Fruit fly (Drosophila melanogaster) whole organism, wandering third instar larva: ENCODE measurements around the gene CG10352.

Source experiments
- Abd-B ChIP-seq: fragments of >200 bp; optimal IDR thresholded peaks from 2 replicates; lab custom pipeline; 2017; ENCODE audit warnings: missing biosample characterization, missing genetic modification characterization
- CG32264 ChIP-seq: fragments of 200-800 bp; sonication (Bioruptor generic); optimal IDR thresholded peaks from 2 replicates; lab custom pipeline; 2016; ENCODE audit warnings: missing biosample characterization, missing genetic modification characterization
- CrebA ChIP-seq: fragments of 200-800 bp; sonication (Bioruptor generic); optimal IDR thresholded peaks from 2 replicates; lab custom pipeline; 2016; ENCODE audit warnings: missing biosample characterization, mild to moderate bottlenecking, missing genetic modification characterization, borderline replicate concordance
- Dfd ChIP-seq: fragments of >200 bp; optimal IDR thresholded peaks from 2 replicates; lab custom pipeline; 2017; ENCODE audit warnings: missing biosample characterization, missing genetic modification characterization
- Dif ChIP-seq: fragments of 200-275, 200-300 bp; sonication (Bioruptor generic); optimal IDR thresholded peaks from 2 replicates; lab custom pipeline; 2018; ENCODE audit warnings: missing biosample characterization, missing genetic modification characterization; ENCODE audit not compliant: partially characterized antibody
- GATAd ChIP-seq: sonication (Bioruptor generic); optimal IDR thresholded peaks from 2 replicates; lab custom pipeline; 2016; ENCODE audit warnings: missing biosample characterization, missing genetic modification characterization
- HLH106 ChIP-seq: fragments of 200-800 bp; optimal IDR thresholded peaks from 3 replicates; lab custom pipeline; 2019; ENCODE audit warnings: missing biosample characterization, mild to moderate bottlenecking, missing genetic modification characterization, moderate library complexity
- Hnf4 ChIP-seq: fragments of 200-800 bp; sonication (Bioruptor generic); optimal IDR thresholded peaks from 2 replicates; lab custom pipeline; 2016; ENCODE audit warnings: missing biosample characterization, mild to moderate bottlenecking, missing genetic modification characterization
- Hr78 ChIP-seq: fragments of >200 bp; optimal IDR thresholded peaks from 2 replicates; lab custom pipeline; 2017; ENCODE audit warnings: missing biosample characterization, missing genetic modification characterization
- Hr83 ChIP-seq: fragments of 200-300 bp; sonication (Bioruptor generic); optimal IDR thresholded peaks from 2 replicates; lab custom pipeline; 2016; ENCODE audit warnings: missing biosample characterization, mild to moderate bottlenecking, missing genetic modification characterization, moderate library complexity; ENCODE audit not compliant: poor library complexity, severe bottlenecking
- Jra ChIP-seq: sonication (Bioruptor generic); optimal IDR thresholded peaks from 2 replicates; lab custom pipeline; 2016; ENCODE audit warnings: missing biosample characterization, missing genetic modification characterization
- Mio ChIP-seq: sonication (Bioruptor generic); optimal IDR thresholded peaks from 2 replicates; lab custom pipeline; 2016; ENCODE audit warnings: missing biosample characterization, missing genetic modification characterization
- Myc ChIP-seq: fragments of >200 bp; optimal IDR thresholded peaks from 2 replicates; lab custom pipeline; 2017
- N ChIP-seq: fragments of >200 bp; optimal IDR thresholded peaks from 2 replicates; lab custom pipeline; 2018; ENCODE audit warnings: missing biosample characterization, missing external identifiers, missing genetic modification characterization
- OdsH ChIP-seq: fragments of 200-800 bp; sonication (Bioruptor generic); optimal IDR thresholded peaks from 2 replicates; lab custom pipeline; 2016; ENCODE audit warnings: missing biosample characterization, mild to moderate bottlenecking, missing genetic modification characterization
- Rel ChIP-seq, 2 experiments: fragments of 200-800 bp; sonication (Bioruptor generic) in 1 of 2; optimal IDR thresholded peaks; 2 replicates in 1 of 2; 3 replicates in 1 of 2; lab custom pipeline; 2016 to 2019; ENCODE audit warnings: mild to moderate bottlenecking in 2 of 2, missing biosample characterization in 2 of 2, missing genetic modification characterization in 2 of 2, moderate library complexity in 1 of 2
- Sp1 ChIP-seq: fragments of 200-800 bp; sonication (Bioruptor generic); optimal IDR thresholded peaks from 3 replicates; lab custom pipeline; 2019; ENCODE audit warnings: missing biosample characterization, mild to moderate bottlenecking, missing genetic modification characterization, moderate library complexity
- Vsx2 ChIP-seq: fragments of 200-300, 225-300 bp; sonication (Bioruptor generic); optimal IDR thresholded peaks from 2 replicates; lab custom pipeline; 2018; ENCODE audit warnings: missing biosample characterization, missing genetic modification characterization; ENCODE audit not compliant: partially characterized antibody
- br ChIP-seq: fragments of 200-800 bp; sonication (Bioruptor generic); optimal IDR thresholded peaks from 2 replicates; lab custom pipeline; 2016; ENCODE audit warnings: missing biosample characterization, missing genetic modification characterization
- brk ChIP-seq: fragments of 200-800 bp; sonication (Bioruptor generic); optimal IDR thresholded peaks from 2 replicates; lab custom pipeline; 2016; ENCODE audit warnings: missing biosample characterization, mild to moderate bottlenecking, missing genetic modification characterization
- dl ChIP-seq, 2 experiments: fragments of 175-275, 200-275 bp in 1 of 2; fragments of 200-275 bp in 1 of 2; sonication (Bioruptor generic); optimal IDR thresholded peaks; lab custom pipeline; 2018; ENCODE audit warnings: mild to moderate bottlenecking in 2 of 2, missing biosample characterization in 2 of 2, missing genetic modification characterization in 2 of 2, moderate library complexity in 2 of 2; ENCODE audit not compliant: partially characterized antibody in 2 of 2, insufficient read depth in 1 of 2
- dmrt93B ChIP-seq: fragments of 200-800 bp; sonication (Bioruptor generic); optimal IDR thresholded peaks from 2 replicates; lab custom pipeline; 2018; ENCODE audit warnings: missing biosample characterization, mild to moderate bottlenecking, missing genetic modification characterization
- ey ChIP-seq: fragments of 200-800 bp; sonication (Bioruptor generic); optimal IDR thresholded peaks from 2 replicates; lab custom pipeline; 2016; ENCODE audit warnings: missing biosample characterization, missing genetic modification characterization
- foxo ChIP-seq, 2 experiments: fragments of 200-800 bp; sonication (Bioruptor generic); optimal IDR thresholded peaks; 2 replicates in 1 of 2; 3 replicates in 1 of 2; lab custom pipeline; 2016 to 2017; ENCODE audit warnings: missing biosample characterization in 2 of 2, missing genetic modification characterization in 2 of 2
- fru ChIP-seq: fragments of 200-800 bp; sonication (Bioruptor generic); optimal IDR thresholded peaks from 3 replicates; lab custom pipeline; 2016; ENCODE audit warnings: missing biosample characterization, mild to moderate bottlenecking, missing genetic modification characterization
- h ChIP-seq: fragments of 200-800 bp; sonication (Bioruptor generic); optimal IDR thresholded peaks from 3 replicates; lab custom pipeline; 2016; ENCODE audit warnings: missing biosample characterization, mild to moderate bottlenecking, missing genetic modification characterization
- lola ChIP-seq: fragments of >200 bp; optimal IDR thresholded peaks from 2 replicates; lab custom pipeline; 2017; ENCODE audit warnings: missing biosample characterization, missing genetic modification characterization
- pan ChIP-seq: fragments of >200 bp; optimal IDR thresholded peaks from 2 replicates; lab custom pipeline; 2017
- psq ChIP-seq: fragments of 200-800 bp; sonication (Bioruptor generic); optimal IDR thresholded peaks from 3 replicates; lab custom pipeline; 2017; ENCODE audit warnings: missing biosample characterization, mild to moderate bottlenecking, missing genetic modification characterization, moderate library complexity
- rgr ChIP-seq: fragments of 200-800 bp; sonication (Bioruptor generic); optimal IDR thresholded peaks from 3 replicates; lab custom pipeline; 2016; ENCODE audit warnings: missing biosample characterization, mild to moderate bottlenecking, missing genetic modification characterization
- sage ChIP-seq: fragments of 200-800 bp; sonication (Bioruptor generic); optimal IDR thresholded peaks from 2 replicates; lab custom pipeline; 2016; ENCODE audit warnings: missing biosample characterization, mild to moderate bottlenecking, missing genetic modification characterization
- sv ChIP-seq: fragments of 200-800 bp; sonication (Bioruptor generic); optimal IDR thresholded peaks from 3 replicates; lab custom pipeline; 2016; ENCODE audit warnings: missing biosample characterization, missing genetic modification characterization
- tai ChIP-seq: sonication (Bioruptor generic); optimal IDR thresholded peaks from 2 replicates; lab custom pipeline; 2016; ENCODE audit warnings: missing biosample characterization, missing genetic modification characterization
- usp ChIP-seq: fragments of >200 bp; optimal IDR thresholded peaks from 2 replicates; lab custom pipeline; 2017; ENCODE audit warnings: missing biosample characterization, missing genetic modification characterization
- woc ChIP-seq: sonication (Bioruptor generic); optimal IDR thresholded peaks from 2 replicates; lab custom pipeline; 2016; ENCODE audit warnings: missing biosample characterization, mild to moderate bottlenecking, missing genetic modification characterization

CG10352 gene

dm6 chrX:11852310-11852709 lies 24.7 kb downstream of the CG10352 start, which contains the start of gene p24-1:
TSS of gene p24-1 (minus strand) at chrX:11852530.
- TF ChIP-seq Mio (no peak), Hnf4 (GFP tag; lab: Kevin White, UChicago) (peak; percentile 86), brk (no peak), pan (lab: Kevin White, UChicago) (no peak), CG32264 (GFP tag; lab: Kevin White, UChicago) (peak; percentile 25), Dif (GFP tag; lab: Kevin White, UChicago) (no peak), Hr83 (GFP tag; lab: Kevin White, UChicago) (peak; percentile 91), foxo (GFP tag; optimal IDR thresholded peaks at IDR 0.05; lab: Kevin White, UChicago) (peak in 1 of 2 experiments; percentile 69), HLH106 (tag; lab: Kevin White, UChicago) (peak; percentile 36), Myc (peak; percentile 21), rgr (GFP tag; lab: Kevin White, UChicago) (peak; percentile 75), N (GFP tag; lab: Kevin White, UChicago) (no peak), lola (GFP tag; lab: Kevin White, UChicago) (no peak), CrebA (GFP tag; lab: Kevin White, UChicago) (no peak), ey (GFP tag; lab: Kevin White, UChicago) (peak; percentile 41), br (GFP tag; lab: Kevin White, UChicago) (peak; percentile 53), GATAd (no peak), Abd-B (GFP tag; lab: Kevin White, UChicago) (no peak), Sp1 (GFP tag; lab: Kevin White, UChicago) (peak; percentile 33), Jra (GFP tag; lab: Kevin White, UChicago) (peak; percentile 55), sv (GFP tag; lab: Kevin White, UChicago) (peak; percentile 24), h (GFP tag; lab: Kevin White, UChicago) (peak; percentile 73), Rel (GFP tag; optimal IDR thresholded peaks at IDR 0.05; lab: Kevin White, UChicago) (no peak), Rel (tag; optimal IDR thresholded peaks at IDR 0.05; lab: Kevin White, UChicago) (peak; percentile 54), psq (GFP tag; lab: Kevin White, UChicago) (peak; percentile 50), usp (GFP tag; lab: Kevin White, UChicago) (no peak), OdsH (GFP tag; lab: Kevin White, UChicago) (peak; percentile 34), dl (GFP tag; optimal IDR thresholded peaks at IDR 0.05; lab: Kevin White, UChicago; ENCODE audit: insufficient read depth in 1 of 2, partially characterized antibody in 2 of 2) (no peak), dmrt93B (GFP tag; lab: Kevin White, UChicago) (peak; percentile 29), Dfd (GFP tag; lab: Kevin White, UChicago) (no peak), fru (peak; percentile 36), Vsx2 (GFP tag; lab: Kevin White, UChicago) (no peak)

- TF ChIP-seq woc (GFP tag; lab: Kevin White, UChicago) (no peak), Hr78 (GFP tag; lab: Kevin White, UChicago) (no peak), Myc (no peak), tai (no peak), rgr (GFP tag; lab: Kevin White, UChicago) (no peak), HLH106 (tag; lab: Kevin White, UChicago) (no peak), Rel (GFP tag; optimal IDR thresholded peaks at IDR 0.05; lab: Kevin White, UChicago) (no peak), Rel (tag; optimal IDR thresholded peaks at IDR 0.05; lab: Kevin White, UChicago) (no peak), Sp1 (GFP tag; lab: Kevin White, UChicago) (no peak), sage (GFP tag; lab: Kevin White, UChicago) (no peak)
Observed at dm6 chrX:11849267-11849666, 27.7 kb downstream of the CG10352 start.

- TF ChIP-seq fru (no peak), h (GFP tag; lab: Kevin White, UChicago) (no peak), Vsx2 (GFP tag; lab: Kevin White, UChicago) (no peak), rgr (GFP tag; lab: Kevin White, UChicago) (no peak), Rel (GFP tag; optimal IDR thresholded peaks at IDR 0.05; lab: Kevin White, UChicago) (no peak), Rel (tag; optimal IDR thresholded peaks at IDR 0.05; lab: Kevin White, UChicago) (no peak), sage (GFP tag; lab: Kevin White, UChicago) (no peak), Abd-B (GFP tag; lab: Kevin White, UChicago) (no peak), dmrt93B (GFP tag; lab: Kevin White, UChicago) (no peak), Sp1 (GFP tag; lab: Kevin White, UChicago) (no peak), Hr78 (GFP tag; lab: Kevin White, UChicago) (no peak), Myc (no peak), usp (GFP tag; lab: Kevin White, UChicago) (no peak), psq (GFP tag; lab: Kevin White, UChicago) (no peak), GATAd (no peak), foxo (GFP tag; optimal IDR thresholded peaks at IDR 0.05; lab: Kevin White, UChicago) (no peak)
Observed at dm6 chrX:11848507-11849264, 28.3 kb downstream of the CG10352 start.
